Worm (Caenorhabditis elegans): Measurements from ENCODE around the gene pqn-51.
A peak's percentile ranks its signal among the peaks of the same experiment; 100 is the strongest.

pqn-51 gene

ce11 chrV:5067390-5067789 is 18.0 kb downstream of the pqn-51 start:
- TF ChIP-seq crh-2 (tag; optimal IDR thresholded peaks at IDR 0.05) (peak; percentile 58), fos-1 (tag; optimal IDR thresholded peaks at IDR 0.05) (peak; percentile 86), ztf-4 (tag; optimal IDR thresholded peaks at IDR 0.05) (no peak)

DNA sequence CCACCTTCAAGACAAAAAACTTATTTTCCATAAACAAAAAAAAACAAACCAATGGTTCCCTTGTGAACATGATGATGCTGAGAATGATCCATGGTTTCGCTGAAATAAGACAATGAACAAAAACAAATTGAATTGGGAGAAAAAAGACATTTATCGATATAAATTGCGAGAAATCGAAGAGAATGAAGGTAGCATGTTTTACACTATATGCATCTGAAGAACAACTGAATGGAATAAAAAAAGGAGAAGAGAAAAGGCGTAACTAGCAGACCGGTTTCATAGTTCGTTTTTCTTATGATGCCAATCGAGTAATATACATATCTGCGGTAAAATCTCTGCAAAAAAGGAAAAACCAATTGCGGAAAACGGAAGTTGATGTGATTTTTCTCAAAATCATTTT is 20.0 kb downstream of the pqn-51 start, which contains the start of gene Y58A7A.1:
Gene Y58A7A.1 (minus strand): TSS at position 101 of the 400 bp plus-strand sequence.
- TF ChIP-seq nhr-129 (tag; optimal IDR thresholded peaks at IDR 0.05), result no peak
- no peak for TF ChIP-seq ztf-4 (tag; optimal IDR thresholded peaks at IDR 0.05)
- TF ChIP-seq unc-39 (tag; optimal IDR thresholded peaks at IDR 0.05), result no peak

DNA sequence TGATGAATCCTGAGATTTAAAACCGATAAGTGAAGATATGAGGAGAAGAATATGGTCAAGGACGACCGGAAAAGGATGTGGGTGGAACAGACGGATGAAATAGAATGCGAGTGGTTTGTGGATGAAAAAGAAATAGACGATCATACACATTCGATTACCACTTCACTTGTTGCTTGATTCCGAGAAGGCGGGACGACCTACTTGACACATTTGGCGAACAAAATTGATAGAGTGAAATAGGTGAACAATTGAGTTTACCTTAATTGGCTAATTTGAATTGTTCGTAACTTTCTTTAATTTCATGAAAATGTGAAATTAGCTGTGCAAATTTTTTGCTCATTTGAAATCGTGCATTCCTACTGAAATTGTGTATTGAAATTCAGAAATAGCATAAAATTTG is 22.7 kb downstream of the pqn-51 start, which contains the start of gene Y58A7A.2:
Gene Y58A7A.2 (minus strand): TSS at position 101 of the 400 bp plus-strand sequence.
- TF ChIP-seq ceh-16 (tag; optimal IDR thresholded peaks at IDR 0.05) (no peak), sem-4 (tag; optimal IDR thresholded peaks at IDR 0.05) (no peak), gmeb-1 (tag; optimal IDR thresholded peaks at IDR 0.05) (no peak), snpc-4 (tag; optimal IDR thresholded peaks at IDR 0.05) (no peak), lin-13 (GFP tag; optimal IDR thresholded peaks at IDR 0.05) (no peak), alr-1 (tag; optimal IDR thresholded peaks at IDR 0.05) (no peak), nhr-23 (tag; optimal IDR thresholded peaks at IDR 0.05) (no peak), crh-2 (tag; optimal IDR thresholded peaks at IDR 0.05) (no peak), ztf-11 (tag; optimal IDR thresholded peaks at IDR 0.05) (no peak), ZK546.5 (tag; optimal IDR thresholded peaks at IDR 0.05) (no peak), R02D3.7 (tag; optimal IDR thresholded peaks at IDR 0.05) (no peak)

- no peak for TF ChIP-seq mdl-1 (tag; optimal IDR thresholded peaks at IDR 0.05)
- TF ChIP-seq nhr-11 (tag; optimal IDR thresholded peaks at IDR 0.05), result no peak
- TF ChIP-seq sma-9 (GFP tag; optimal IDR thresholded peaks at IDR 0.05), result peak; percentile 33
- no peak for TF ChIP-seq sma-9 (tag; optimal IDR thresholded peaks at IDR 0.05)
- no peak for TF ChIP-seq Y55F3AM.14 (GFP tag; optimal IDR thresholded peaks at IDR 0.05)
- TF ChIP-seq lin-39 (tag; optimal IDR thresholded peaks at IDR 0.05), result no peak
- no peak for TF ChIP-seq lin-13 (GFP tag; optimal IDR thresholded peaks at IDR 0.05)
- TF ChIP-seq crh-2 (tag; optimal IDR thresholded peaks at IDR 0.05), result peak; percentile 38
- no peak for TF ChIP-seq nhr-77 (tag; optimal IDR thresholded peaks at IDR 0.05)
- TF ChIP-seq alr-1 (tag; optimal IDR thresholded peaks at IDR 0.05), result no peak
- TF ChIP-seq nhr-129 (tag; optimal IDR thresholded peaks at IDR 0.05), result peak; percentile 100
- TF ChIP-seq lsy-2 (tag; optimal IDR thresholded peaks at IDR 0.05), result peak in 1 of 2 experiments; percentile 31
- peak; percentile 43 for TF ChIP-seq sma-3 (GFP tag; optimal IDR thresholded peaks at IDR 0.05)
- TF ChIP-seq ceh-82 (tag; optimal IDR thresholded peaks at IDR 0.05), result no peak
- TF ChIP-seq nhr-25 (tag; optimal IDR thresholded peaks at IDR 0.05), result peak; percentile 57
- peak; percentile 17 for TF ChIP-seq F13H6.1 (tag; optimal IDR thresholded peaks at IDR 0.05)
- TF ChIP-seq gmeb-1 (tag; optimal IDR thresholded peaks at IDR 0.05), result peak; percentile 9
- peak; percentile 87 for TF ChIP-seq fos-1 (tag; optimal IDR thresholded peaks at IDR 0.05)
- TF ChIP-seq elt-3 (tag; optimal IDR thresholded peaks at IDR 0.05), result no peak
- no peak for TF ChIP-seq nhr-237 (tag; optimal IDR thresholded peaks at IDR 0.05)
- TF ChIP-seq egl-27 (tag; optimal IDR thresholded peaks at IDR 0.05), result no peak
- no peak for TF ChIP-seq ztf-11 (tag; optimal IDR thresholded peaks at IDR 0.05)
- TF ChIP-seq unc-55 (GFP tag; optimal IDR thresholded peaks at IDR 0.05), result peak; percentile 50
- TF ChIP-seq mab-5 (tag; optimal IDR thresholded peaks at IDR 0.05), result no peak
- TF ChIP-seq nhr-10 (tag; optimal IDR thresholded peaks at IDR 0.05), result no peak
- TF ChIP-seq dmd-4 (tag; optimal IDR thresholded peaks at IDR 0.05), result no peak
- peak; percentile 62 for TF ChIP-seq C34F6.9 (tag; optimal IDR thresholded peaks at IDR 0.05)
- TF ChIP-seq snpc-4 (tag; optimal IDR thresholded peaks at IDR 0.05), result no peak
- no peak for TF ChIP-seq R02D3.7 (tag; optimal IDR thresholded peaks at IDR 0.05)
- no peak for TF ChIP-seq sem-4 (tag; optimal IDR thresholded peaks at IDR 0.05)
- no peak for TF ChIP-seq nhr-23 (tag; optimal IDR thresholded peaks at IDR 0.05)
- TF ChIP-seq ama-1 (optimal IDR thresholded peaks at IDR 0.05), result no peak
- no peak for TF ChIP-seq mbf-1 (tag; optimal IDR thresholded peaks at IDR 0.05)
- TF ChIP-seq lin-11 (tag; optimal IDR thresholded peaks at IDR 0.05), result no peak
Measured at ce11 chrV:5080853-5081338, 31.5 kb downstream of the pqn-51 start, which contains the start of gene Y58A7A.3. TSS of gene Y58A7A.3 (minus strand) at chrV:5080903.

Data from whole organism, L2 larva.